Worm (Caenorhabditis elegans) whole organism, young adult: ENCODE measurements around the gene fan-1.
A peak's percentile ranks its signal among the peaks of the same experiment; 100 is the strongest.

Experiments used
- B0035.1 ChIP-seq: sonication (generic microtip); optimal IDR thresholded peaks from 2 replicates; lab custom pipeline; 2016; ENCODE audit warnings: missing genetic modification characterization, mild to moderate bottlenecking, missing compliant biosample characterization, missing genotype, missing genetic modification reagents
- B0336.3 ChIP-seq: fragments of 200-800 bp; sonication (Bioruptor generic); IDR thresholded peaks from 2 replicates; pipeline ENCODE4 v1.3.6; 2022; ENCODE audit warnings: missing genetic modification characterization, missing compliant biosample characterization
- D2030.7 ChIP-seq: fragments of 200-800 bp; sonication (Bioruptor generic); IDR thresholded peaks from 2 replicates; pipeline ENCODE4 v1.3.6; 2022; ENCODE audit warnings: missing genetic modification reagents, missing genetic modification characterization, missing compliant biosample characterization
- F22D6.2 ChIP-seq: sonication (generic microtip); optimal IDR thresholded peaks from 2 replicates; lab custom pipeline; 2016; ENCODE audit warnings: mild to moderate bottlenecking, missing genetic modification characterization, missing compliant biosample characterization
- F37B4.10 ChIP-seq: fragments of 200-800 bp; sonication (Bioruptor generic); IDR thresholded peaks from 2 replicates; pipeline ENCODE4 v1.3.6; 2022; ENCODE audit warnings: missing genetic modification characterization, missing compliant biosample characterization
- F49E8.2 ChIP-seq: sonication (generic microtip); optimal IDR thresholded peaks from 3 replicates; lab custom pipeline; 2017; ENCODE audit warnings: missing genetic modification characterization, mild to moderate bottlenecking, missing compliant biosample characterization, antibody characterized with exemption, moderate library complexity; ENCODE audit not compliant: insufficient read depth
- F57A8.1 ChIP-seq: fragments of 200-800 bp; sonication (Bioruptor generic); optimal IDR thresholded peaks from 2 replicates; lab custom pipeline; 2018; ENCODE audit warnings: mild to moderate bottlenecking, missing genetic modification characterization, moderate library complexity, missing compliant biosample characterization
- T07F8.4 ChIP-seq: sonication (generic microtip); optimal IDR thresholded peaks from 2 replicates; lab custom pipeline; 2016; ENCODE audit warnings: mild to moderate bottlenecking, missing genetic modification characterization, moderate library complexity, missing compliant biosample characterization
- T26A5.8 ChIP-seq: sonication (generic microtip); optimal IDR thresholded peaks from 2 replicates; lab custom pipeline; 2016; ENCODE audit warnings: missing genetic modification characterization, missing compliant biosample characterization
- athp-1 ChIP-seq: sonication (generic microtip); optimal IDR thresholded peaks from 2 replicates; lab custom pipeline; 2017; ENCODE audit warnings: mild to moderate bottlenecking, missing genetic modification characterization, missing compliant biosample characterization
- attf-5 ChIP-seq: fragments of 200-800 bp; sonication (Bioruptor generic); optimal IDR thresholded peaks from 2 replicates; lab custom pipeline; 2018; ENCODE audit warnings: mild to moderate bottlenecking, missing genetic modification characterization, missing compliant biosample characterization
- bed-1 ChIP-seq: fragments of 200-800 bp; sonication (Bioruptor generic); IDR thresholded peaks from 2 replicates; pipeline ENCODE4 v1.3.6; 2022; ENCODE audit warnings: missing genetic modification reagents, missing genetic modification characterization, missing compliant biosample characterization
- bed-2 ChIP-seq: fragments of 200-800 bp; sonication (Bioruptor generic); IDR thresholded peaks from 2 replicates; pipeline ENCODE4 v1.3.6; 2022; ENCODE audit warnings: missing genetic modification reagents, missing genetic modification characterization, missing compliant biosample characterization
- cebp-1 ChIP-seq, 2 experiments: fragments of 200-800 bp in 1 of 2; sonication (Bioruptor generic) in 1 of 2; sonication (generic microtip) in 1 of 2; IDR thresholded peaks in 1 of 2; optimal IDR thresholded peaks in 1 of 2; 2 replicates each; pipeline versions ENCODE4 v1.3.6 to Lab custom; 2017 to 2022; ENCODE audit warnings: missing compliant biosample characterization in 2 of 2, missing genetic modification characterization in 2 of 2, mild to moderate bottlenecking in 1 of 2, missing genetic modification reagents in 1 of 2, moderate library complexity in 1 of 2
- ceh-40 ChIP-seq: fragments of 200-800 bp; sonication (Bioruptor generic); IDR thresholded peaks from 2 replicates; pipeline ENCODE4 v1.3.6; 2022; ENCODE audit warnings: missing genetic modification characterization, missing compliant biosample characterization
- ceh-91 ChIP-seq: fragments of 200-800 bp; sonication (Bioruptor generic); IDR thresholded peaks from 2 replicates; pipeline ENCODE4 v1.3.6; 2022; ENCODE audit warnings: missing genetic modification reagents, missing genetic modification characterization, missing compliant biosample characterization
- efl-1 ChIP-seq: fragments of 150-350 bp; optimal IDR thresholded peaks from 2 replicates; lab custom pipeline; 2014; ENCODE audit warnings: missing biosample characterization, missing genetic modification reagents, missing genetic modification characterization
- egl-44 ChIP-seq: fragments of 200-800 bp; sonication (Bioruptor generic); IDR thresholded peaks from 2 replicates; pipeline ENCODE4 v1.3.6; 2022; ENCODE audit warnings: missing genetic modification reagents, missing genetic modification characterization, missing compliant biosample characterization
- ekl-4 ChIP-seq: fragments of 200-800 bp; sonication (Bioruptor generic); IDR thresholded peaks from 2 replicates; pipeline ENCODE4 v1.3.6; 2022; ENCODE audit warnings: missing genetic modification reagents, missing genetic modification characterization, missing compliant biosample characterization
- ets-4 ChIP-seq: fragments of 200-800 bp; sonication (Bioruptor generic); optimal IDR thresholded peaks from 2 replicates; lab custom pipeline; 2018; ENCODE audit warnings: mild to moderate bottlenecking, missing genetic modification characterization, missing compliant biosample characterization
- gei-17 ChIP-seq: fragments of 200-800 bp; sonication (Bioruptor generic); optimal IDR thresholded peaks from 2 replicates; lab custom pipeline; 2018; ENCODE audit warnings: mild to moderate bottlenecking, missing genetic modification characterization, missing compliant biosample characterization
- hrde-1 ChIP-seq: sonication (generic microtip); optimal IDR thresholded peaks from 2 replicates; lab custom pipeline; 2016; ENCODE audit warnings: missing genetic modification characterization, mild to moderate bottlenecking, missing compliant biosample characterization, moderate library complexity, missing genotype, missing genetic modification reagents, borderline replicate concordance
- hsf-1 ChIP-seq: fragments of 200-800 bp; sonication (Bioruptor generic); IDR thresholded peaks from 2 replicates; pipeline ENCODE4 v1.3.6; 2022; ENCODE audit warnings: missing genetic modification reagents, missing genetic modification characterization, missing compliant biosample characterization
- lin-35 ChIP-seq, 3 experiments: fragments of 150-350 bp in 2 of 3; sonication (generic microtip) in 1 of 3; optimal IDR thresholded peaks; 2 replicates each; lab custom pipeline; 2014 to 2018; ENCODE audit warnings: missing biosample characterization in 3 of 3, missing genetic modification characterization in 3 of 3, missing genetic modification reagents in 3 of 3
- lin-54 ChIP-seq: fragments of 200-800 bp; sonication (Bioruptor generic); optimal IDR thresholded peaks from 2 replicates; lab custom pipeline; 2018; ENCODE audit warnings: mild to moderate bottlenecking, missing genetic modification characterization, missing compliant biosample characterization
- lsl-1 ChIP-seq: fragments of 200-800 bp; sonication (Bioruptor generic); optimal IDR thresholded peaks from 2 replicates; lab custom pipeline; 2018; ENCODE audit warnings: mild to moderate bottlenecking, missing genetic modification characterization, moderate library complexity, missing compliant biosample characterization
- madf-10 ChIP-seq: sonication (generic microtip); optimal IDR thresholded peaks from 2 replicates; lab custom pipeline; 2016; ENCODE audit warnings: mild to moderate bottlenecking, missing genetic modification characterization, missing compliant biosample characterization
- madf-8 ChIP-seq: fragments of 200-800 bp; sonication (Bioruptor generic); conservative IDR thresholded peaks from 2 replicates; pipeline ENCODE4 v1.3.6; 2022; ENCODE audit warnings: missing genetic modification reagents, missing genetic modification characterization, missing compliant biosample characterization
- mcd-1 ChIP-seq: fragments of 200-800 bp; sonication (Bioruptor generic); IDR thresholded peaks from 2 replicates; pipeline ENCODE4 v1.3.6; 2022; ENCODE audit warnings: missing genetic modification reagents, missing genetic modification characterization, missing compliant biosample characterization
- nfyb-1 ChIP-seq: fragments of 200-800 bp; sonication (Bioruptor generic); IDR thresholded peaks from 2 replicates; pipeline ENCODE4 v1.3.6; 2022; ENCODE audit warnings: missing genetic modification reagents, missing genetic modification characterization, missing compliant biosample characterization
- nhr-27 ChIP-seq: fragments of 200-800 bp; sonication (Bioruptor generic); optimal IDR thresholded peaks from 2 replicates; lab custom pipeline; 2018; ENCODE audit warnings: mild to moderate bottlenecking, missing genetic modification characterization, moderate library complexity, missing compliant biosample characterization
- nhr-80 ChIP-seq: sonication (generic microtip); optimal IDR thresholded peaks from 2 replicates; lab custom pipeline; 2016; ENCODE audit warnings: missing genetic modification characterization, missing compliant biosample characterization
- nhr-90 ChIP-seq: sonication (generic microtip); optimal IDR thresholded peaks from 2 replicates; lab custom pipeline; 2016; ENCODE audit warnings: missing genotype, mild to moderate bottlenecking, missing genetic modification characterization, missing compliant biosample characterization
- sdz-38 ChIP-seq: sonication (generic microtip); optimal IDR thresholded peaks from 2 replicates; lab custom pipeline; 2016; ENCODE audit warnings: missing genotype, missing genetic modification characterization, missing compliant biosample characterization
- snpc-1.1 ChIP-seq: sonication (generic microtip); optimal IDR thresholded peaks from 2 replicates; lab custom pipeline; 2017; ENCODE audit warnings: missing genetic modification characterization, mild to moderate bottlenecking, missing compliant biosample characterization, antibody characterized with exemption, moderate library complexity, missing genotype, missing genetic modification reagents; ENCODE audit not compliant: insufficient read depth
- snpc-4 ChIP-seq, 5 experiments: fragments of 150-350 bp in 1 of 5; sonication (generic microtip) in 4 of 5; optimal IDR thresholded peaks; 2 replicates each; lab custom pipeline; 2014 to 2018; ENCODE audit warnings: missing genetic modification characterization in 5 of 5, missing biosample characterization in 3 of 5, antibody characterized with exemption in 2 of 5, mild to moderate bottlenecking in 2 of 5, missing compliant biosample characterization in 2 of 5, missing genotype in 2 of 5, moderate library complexity in 2 of 5, missing genetic modification reagents in 1 of 5
- somi-1 ChIP-seq: fragments of 200-800 bp; sonication (Bioruptor generic); optimal IDR thresholded peaks from 2 replicates; lab custom pipeline; 2018; ENCODE audit warnings: mild to moderate bottlenecking, missing genetic modification characterization, missing compliant biosample characterization
- sptf-2 ChIP-seq: fragments of 200-800 bp; sonication (Bioruptor generic); optimal IDR thresholded peaks from 2 replicates; lab custom pipeline; 2018; ENCODE audit warnings: mild to moderate bottlenecking, missing genetic modification characterization, missing compliant biosample characterization
- tbp1 ChIP-seq: fragments of 200-800 bp; sonication (Bioruptor generic); optimal IDR thresholded peaks from 2 replicates; lab custom pipeline; 2018; ENCODE audit warnings: mild to moderate bottlenecking, missing genetic modification characterization, missing compliant biosample characterization
- unc-62 ChIP-seq: fragments of 150-350 bp; optimal IDR thresholded peaks from 2 replicates; lab custom pipeline; 2014; ENCODE audit warnings: missing biosample characterization, missing genetic modification reagents, missing genetic modification characterization

The fan-1 gene

ce11 chrIV:6555388-6556330, 7.2 kb downstream of the fan-1 start, which contains the start of gene paqr-1:
Gene paqr-1 (minus strand): TSS chrIV:6555438.
- no peak for TF ChIP-seq nhr-90
- TF ChIP-seq ceh-40 (GFP tag; lab: Robert Waterston, UW) = no peak
- no peak for TF ChIP-seq madf-8 (GFP tag; lab: Robert Waterston, UW)
- TF ChIP-seq attf-5 (GFP tag; lab: Kevin White, UChicago) = peak; percentile 7
- TF ChIP-seq lin-54 (GFP tag; lab: Kevin White, UChicago) = peak; percentile 31
- TF ChIP-seq efl-1 (GFP tag; lab: Kevin White, UChicago) = peak; percentile 12
- TF ChIP-seq tbp1 (GFP tag; lab: Kevin White, UChicago) = peak; percentile 1
- no peak for TF ChIP-seq bed-1 (GFP tag; lab: Robert Waterston, UW)
- no peak for TF ChIP-seq nhr-27 (tag; lab: Kevin White, UChicago)
- TF ChIP-seq cebp-1 (GFP tag; IDR thresholded peaks at IDR 0.05; lab: Robert Waterston, UW) = peak; percentile 77
- peak; percentile 92 for TF ChIP-seq cebp-1 (tag; optimal IDR thresholded peaks at IDR 0.05; lab: Kevin White, UChicago)
- no peak for TF ChIP-seq T26A5.8 (tag; lab: Kevin White, UChicago)
- no peak for TF ChIP-seq lsl-1
- TF ChIP-seq lin-35 (GFP tag; optimal IDR thresholded peaks at IDR 0.05; lab: Kevin White, UChicago) = peak in 1 of 3 experiments; percentile 67
- TF ChIP-seq snpc-4 (GFP tag; optimal IDR thresholded peaks at IDR 0.05; lab: Kevin White, UChicago) = no peak
- TF ChIP-seq snpc-4 (tag; optimal IDR thresholded peaks at IDR 0.05; lab: Kevin White, UChicago) = peak in 1 of 4 experiments; percentile 21
- no peak for TF ChIP-seq hrde-1 (tag; lab: Kevin White, UChicago)
- TF ChIP-seq, all 124 proteins: peak for 7

- TF ChIP-seq hsf-1 (GFP tag; lab: Robert Waterston, UW) = peak; percentile 49; the same call in 1 of the 2 replicates
- TF ChIP-seq egl-44 (GFP tag; lab: Robert Waterston, UW) = peak; percentile 31; the same call in 1 of the 2 replicates
- TF ChIP-seq ets-4 (GFP tag; lab: Kevin White, UChicago) = peak; percentile 13
- no peak for TF ChIP-seq sdz-38
- TF ChIP-seq T07F8.4 (tag; lab: Kevin White, UChicago) = peak; percentile 23
- peak; percentile 61 for TF ChIP-seq sptf-2
- TF ChIP-seq bed-2 (GFP tag; lab: Robert Waterston, UW) = 0 out of 2 replicates have a peak, but pooled peaks have one; percentile 55
- TF ChIP-seq ceh-91 = peak; percentile 47
- peak; percentile 71 for TF ChIP-seq ekl-4 (GFP tag; lab: Robert Waterston, UW)
- TF ChIP-seq F57A8.1 = no peak
- TF ChIP-seq F37B4.10 = 0 out of 2 replicates have a peak, but pooled peaks have one; percentile 59
- peak; percentile 41 for TF ChIP-seq nhr-80 (tag; lab: Kevin White, UChicago)
- peak; percentile 67 for TF ChIP-seq D2030.7 (GFP tag; lab: Robert Waterston, UW)
- peak; percentile 15 for TF ChIP-seq somi-1 (GFP tag; lab: Kevin White, UChicago)
- peak; percentile 74 for TF ChIP-seq lin-54 (GFP tag; lab: Kevin White, UChicago)
- TF ChIP-seq tbp1 (GFP tag; lab: Kevin White, UChicago) = peak; percentile 98
- peak; percentile 81 for TF ChIP-seq B0336.3 (GFP tag; lab: Robert Waterston, UW)
- TF ChIP-seq F22D6.2 = no peak
- peak; percentile 76 for TF ChIP-seq F49E8.2
- TF ChIP-seq athp-1 (tag; lab: Kevin White, UChicago) = peak; percentile 65
- TF ChIP-seq B0035.1 (tag; lab: Kevin White, UChicago) = peak; percentile 36
- peak; percentile 50 for TF ChIP-seq snpc-1.1 (tag; lab: Kevin White, UChicago)
- TF ChIP-seq snpc-4 (GFP tag; optimal IDR thresholded peaks at IDR 0.05; lab: Kevin White, UChicago) = peak; percentile 79
- peak; percentile 18 to 93 (median 89) for TF ChIP-seq snpc-4 (tag; optimal IDR thresholded peaks at IDR 0.05; lab: Kevin White, UChicago)
- peak; percentile 80 for TF ChIP-seq nfyb-1 (GFP tag; lab: Robert Waterston, UW)
- TF ChIP-seq madf-10 (tag; lab: Kevin White, UChicago) = peak; percentile 51
- TF ChIP-seq gei-17 = no peak
- peak; percentile 42 for TF ChIP-seq madf-8 (GFP tag; lab: Robert Waterston, UW)
- TF ChIP-seq mcd-1 = peak; percentile 82
- TF ChIP-seq unc-62 (GFP tag; lab: Kevin White, UChicago) = no peak
Measured at ce11 chrIV:6556624-6557368, 8.3 kb downstream of the fan-1 start, which contains the start of gene try-3. Gene try-3 (plus strand): TSS chrIV:6557155.
